Fruit fly (Drosophila melanogaster): Measurements from ENCODE around the gene koko.

Gene koko

dm6 chr3R:18436550-18437362 lies 33.9 kb downstream of the koko start (continued):
- TF ChIP-seq slbo (GFP tag; IDR thresholded peaks at IDR 0.05) (peak; percentile 80), trh (GFP tag; optimal IDR thresholded peaks at IDR 0.05) (no peak), CG1024 (GFP tag; IDR thresholded peaks at IDR 0.05) (peak; percentile 15; the same call in 1 of the 2 replicates), Eip74EF (GFP tag; optimal IDR thresholded peaks at IDR 0.05) (no peak), mld (GFP tag; IDR thresholded peaks at IDR 0.05; ENCODE audit: partially characterized antibody) (no peak), Myb (GFP tag; optimal IDR thresholded peaks at IDR 0.05) (peak; percentile 64), CG4617 (GFP tag; optimal IDR thresholded peaks at IDR 0.05; ENCODE audit: borderline replicate concordance) (no peak), CG34224 (GFP tag; IDR thresholded peaks at IDR 0.05; ENCODE audit: partially characterized antibody) (no peak), CG17186 (GFP tag; optimal IDR thresholded peaks at IDR 0.05) (no peak), dimm (GFP tag; IDR thresholded peaks at IDR 0.05) (no peak), CG3281 (GFP tag; optimal IDR thresholded peaks at IDR 0.05) (peak; percentile 73), CG3726 (GFP tag; IDR thresholded peaks at IDR 0.05) (0 out of 3 replicates have a peak, but pooled peaks have one; percentile 28), CG8944 (GFP tag; optimal IDR thresholded peaks at IDR 0.05) (peak; percentile 63), BtbVII (GFP tag; optimal IDR thresholded peaks at IDR 0.05) (peak; percentile 67), jing (GFP tag; optimal IDR thresholded peaks at IDR 0.05) (peak; percentile 37), fru (optimal IDR thresholded peaks at IDR 0.05) (no peak), CG4328 (GFP tag; optimal IDR thresholded peaks at IDR 0.05) (no peak), CG34422 (GFP tag; IDR thresholded peaks at IDR 0.05) (no peak; the same call in 2 of the 3 replicates), Doc3 (GFP tag; IDR thresholded peaks at IDR 0.05; ENCODE audit: partially characterized antibody) (no peak), dm (GFP tag; optimal IDR thresholded peaks at IDR 0.05) (peak; percentile 22), CG6791 (GFP tag; IDR thresholded peaks at IDR 0.05; ENCODE audit: partially characterized antibody) (no peak), CG12769 (tag; optimal IDR thresholded peaks at IDR 0.05) (peak; percentile 62), tgo (GFP tag; IDR thresholded peaks at IDR 0.05) (0 out of 3 replicates have a peak, but pooled peaks have one; percentile 18), hbn (GFP tag; IDR thresholded peaks at IDR 0.05; ENCODE audit: partially characterized antibody) (no peak), CG4730 (GFP tag; IDR thresholded peaks at IDR 0.05) (peak; percentile 56), lola (GFP tag; optimal IDR thresholded peaks at IDR 0.05) (no peak), D19A (tag; optimal IDR thresholded peaks at IDR 0.05) (no peak), eve (GFP tag; optimal IDR thresholded peaks at IDR 0.05) (peak in 1 of 2 experiments; percentile 39), CG15601 (tag; optimal IDR thresholded peaks at IDR 0.05) (no peak), Lpt (GFP tag; optimal IDR thresholded peaks at IDR 0.05) (no peak), H15 (GFP tag; IDR thresholded peaks at IDR 0.05) (no peak), Dll (GFP tag; IDR thresholded peaks at IDR 0.05; ENCODE audit: partially characterized antibody) (no peak), CG12391 (tag; optimal IDR thresholded peaks at IDR 0.05) (peak; percentile 67), CG6654 (GFP tag; optimal IDR thresholded peaks at IDR 0.05) (no peak), Hr39 (optimal IDR thresholded peaks at IDR 0.05) (no peak), CG4404 (GFP tag; IDR thresholded peaks at IDR 0.05) (no peak; the same call in 1 of the 2 replicates), E2f2 (GFP tag; IDR thresholded peaks at IDR 0.05) (peak; percentile 40; the same call in 1 of the 2 replicates), inv (GFP tag; IDR thresholded peaks at IDR 0.05; ENCODE audit: partially characterized antibody) (no peak), Opbp (GFP tag; IDR thresholded peaks at IDR 0.05; ENCODE audit: partially characterized antibody) (no peak), br (optimal IDR thresholded peaks at IDR 0.05) (no peak), CG18599 (GFP tag; optimal IDR thresholded peaks at IDR 0.05) (peak; percentile 86), CG10147 (GFP tag; optimal IDR thresholded peaks at IDR 0.05) (no peak), cad (GFP tag; optimal IDR thresholded peaks at IDR 0.05) (no peak), sc (optimal IDR thresholded peaks at IDR 0.05) (no peak), sc (GFP tag; optimal IDR thresholded peaks at IDR 0.05) (peak; percentile 36), jigr1 (GFP tag; IDR thresholded peaks at IDR 0.05) (no peak), CG8924 (tag; optimal IDR thresholded peaks at IDR 0.05) (peak; percentile 72), grau (tag; optimal IDR thresholded peaks at IDR 0.05) (peak; percentile 73), Hmx (GFP tag; optimal IDR thresholded peaks at IDR 0.05) (peak; percentile 44)
